Fruit fly (Drosophila melanogaster) Kc167 (cell line): Measurements from ENCODE around the gene Mst89B.

ENCODE experiments used
- Myc ChIP-seq: fragments of >200 bp; optimal IDR thresholded peaks from 2 replicates; lab custom pipeline; 2017; ENCODE audit warnings: missing external identifiers
- Sin3A ChIP-seq: fragments of >200 bp; optimal IDR thresholded peaks from 2 replicates; lab custom pipeline; 2018; ENCODE audit warnings: missing external identifiers
- h ChIP-seq: fragments of >200 bp; optimal IDR thresholded peaks from 3 replicates; lab custom pipeline; 2018; ENCODE audit warnings: missing external identifiers
- insv ChIP-seq: fragments of >200 bp; optimal IDR thresholded peaks from 3 replicates; lab custom pipeline; 2018; ENCODE audit warnings: missing external identifiers
- psq ChIP-seq: fragments of >200 bp; optimal IDR thresholded peaks from 2 replicates; lab custom pipeline; 2017; ENCODE audit warnings: missing external identifiers
- ttk ChIP-seq: sonication (Bioruptor generic); optimal IDR thresholded peaks from 2 replicates; lab custom pipeline; 2017; ENCODE audit warnings: missing external identifiers

DNA sequence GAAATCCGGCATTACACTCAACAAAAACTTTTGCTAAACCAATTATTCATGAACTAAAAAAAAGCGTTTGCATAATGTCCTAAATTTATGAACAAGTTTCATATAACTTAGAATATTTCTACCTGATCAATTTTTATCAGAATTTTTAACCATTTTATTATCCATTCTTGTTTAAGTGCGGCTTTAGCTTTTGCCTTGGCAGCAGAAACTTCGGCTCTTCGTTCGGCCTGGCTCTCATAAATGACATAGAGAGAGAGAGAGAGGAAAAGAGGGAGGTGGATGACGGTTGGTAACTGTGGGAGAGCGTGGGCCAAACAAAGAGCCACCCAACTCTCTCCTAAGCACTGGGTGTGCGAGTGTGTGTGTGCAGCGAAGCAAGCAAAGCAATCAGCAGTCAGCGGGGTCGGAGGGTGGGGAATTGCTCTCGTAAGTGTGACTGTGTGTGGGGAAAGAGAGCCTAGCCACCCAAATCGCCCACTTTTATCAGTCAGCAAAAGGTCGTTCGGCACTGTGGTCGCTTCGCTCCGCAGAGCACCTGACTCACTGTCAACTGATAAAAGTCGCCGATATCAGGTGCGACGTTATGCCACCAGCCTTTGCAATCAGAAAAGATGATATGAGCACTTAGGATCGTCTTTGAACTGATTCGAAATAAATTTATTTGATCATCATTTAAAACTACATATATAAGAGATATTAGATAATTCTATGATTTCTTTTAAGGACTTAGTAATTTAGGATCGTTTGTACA, 42.2 kb upstream of the Mst89B start:
- TF ChIP-seq h (lab: Kevin White, UChicago): no peak
- no peak for TF ChIP-seq ttk
- TF ChIP-seq Myc: no peak
- no peak for TF ChIP-seq psq
- no peak for TF ChIP-seq insv (lab: Kevin White, UChicago)
- TF ChIP-seq Sin3A: no peak
